Fruit fly (Drosophila melanogaster) whole organism, embryonic: ENCODE measurements around the gene Or88a.

Source experiments
- CG11560 ChIP-seq: fragments of 200-800 bp; sonication (Bioruptor generic); IDR thresholded peaks from 3 replicates; pipeline ENCODE4 v1.3.6; 2022; ENCODE audit warnings: missing biosample characterization, missing genetic modification characterization
- CG3838 ChIP-seq: fragments of 200-800 bp; sonication (Bioruptor generic); optimal IDR thresholded peaks from 3 replicates; lab custom pipeline; 2016; ENCODE audit warnings: missing biosample characterization, missing genetic modification characterization
- CG4854 ChIP-seq: fragments of 200-800 bp; sonication (Bioruptor generic); optimal IDR thresholded peaks from 2 replicates; lab custom pipeline; 2016; ENCODE audit warnings: missing biosample characterization, missing genetic modification characterization, inconsistent platforms
- Taf1 ChIP-seq: fragments of 200-800 bp; sonication (Bioruptor generic); IDR thresholded peaks from 2 replicates; pipeline ENCODE4 v1.3.6; 2022; ENCODE audit warnings: missing biosample characterization, missing genetic modification characterization
- ranshi ChIP-seq: fragments of 200-800 bp; sonication (Bioruptor generic); IDR thresholded peaks from 2 replicates; pipeline ENCODE4 v1.3.6; 2022; ENCODE audit warnings: missing biosample characterization, missing genetic modification characterization
- run ChIP-seq: fragments of 200-800 bp; sonication (Bioruptor generic); optimal IDR thresholded peaks from 3 replicates; lab custom pipeline; 2018; ENCODE audit warnings: missing biosample characterization, mild to moderate bottlenecking, missing genetic modification characterization
- sisA ChIP-seq: fragments of 200-800 bp; sonication (Bioruptor generic); IDR thresholded peaks from 2 replicates; pipeline ENCODE4 v1.3.6; 2022; ENCODE audit warnings: missing biosample characterization, missing genetic modification characterization

DNA sequence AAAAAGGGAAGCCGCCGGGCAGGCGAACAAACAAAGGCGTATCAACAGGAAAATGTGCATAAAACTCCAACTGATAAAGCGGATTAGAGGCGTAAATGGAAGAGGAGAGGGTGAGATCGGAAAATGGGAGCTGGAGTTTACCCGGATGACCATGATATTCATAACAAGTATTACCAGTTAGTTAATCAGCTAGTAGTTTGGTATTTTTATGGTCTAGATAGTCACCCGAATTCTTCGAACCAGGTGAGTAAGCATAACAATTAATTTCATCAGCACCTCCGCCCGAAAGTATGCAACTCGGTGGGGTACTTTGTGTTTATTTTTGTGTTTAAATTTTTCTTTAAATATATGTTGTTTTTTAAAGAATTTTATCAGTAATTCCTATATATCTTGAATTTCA, 13.3 kb upstream of the Or88a start:
- TF ChIP-seq CG11560 (tag; lab: Robert Waterston, UW) (no peak), CG3838 (GFP tag; lab: Kevin White, UChicago) (no peak), Taf1 (GFP tag; lab: Robert Waterston, UW) (no peak), sisA (GFP tag; lab: Robert Waterston, UW) (no peak), CG4854 (no peak), ranshi (GFP tag; lab: Robert Waterston, UW) (no peak), run (tag; lab: Kevin White, UChicago) (no peak)
